Fruit fly (Drosophila melanogaster): ENCODE data around the gene CG42724.

dm6 chr3R:6409153-6409571 is 41.1 kb upstream of the CG42724 start:
- TF ChIP-seq fd85E (GFP tag; optimal IDR thresholded peaks at IDR 0.05) (no peak), Gug (GFP tag; IDR thresholded peaks at IDR 0.05) (no peak), esn (GFP tag; optimal IDR thresholded peaks at IDR 0.05) (no peak), CG11294 (GFP tag; IDR thresholded peaks at IDR 0.05) (no peak), Sox15 (GFP tag; optimal IDR thresholded peaks at IDR 0.05) (no peak), CG16779 (tag; optimal IDR thresholded peaks at IDR 0.05) (peak; percentile 45), acj6 (GFP tag; optimal IDR thresholded peaks at IDR 0.05) (no peak), fd59A (GFP tag; optimal IDR thresholded peaks at IDR 0.05) (no peak), Sox14 (GFP tag; optimal IDR thresholded peaks at IDR 0.05) (no peak), CG9139 (GFP tag; optimal IDR thresholded peaks at IDR 0.05) (peak; percentile 69)
